Worm (Caenorhabditis elegans) whole organism, early embryonic: ENCODE measurements around the gene K06H6.5.

Source experiments
- B0310.2 ChIP-seq: sonication (generic microtip); optimal IDR thresholded peaks from 2 replicates; lab custom pipeline; 2016; ENCODE audit warnings: mild to moderate bottlenecking, missing genetic modification characterization, missing compliant biosample characterization
- F13C5.2 ChIP-seq: sonication (generic microtip); optimal IDR thresholded peaks from 2 replicates; lab custom pipeline; 2017; ENCODE audit warnings: mild to moderate bottlenecking, missing genetic modification characterization, inconsistent platforms, missing compliant biosample characterization
- aly-1 ChIP-seq: sonication (generic microtip); optimal IDR thresholded peaks from 2 replicates; lab custom pipeline; 2016; ENCODE audit warnings: missing genetic modification characterization, missing compliant biosample characterization
- ama-1 ChIP-seq: fragments of 150-350 bp; optimal IDR thresholded peaks from 2 replicates; lab custom pipeline; 2014
- ceh-13 ChIP-seq: fragments of 200-800 bp; sonication (Bioruptor generic); optimal IDR thresholded peaks from 2 replicates; lab custom pipeline; 2018; ENCODE audit warnings: mild to moderate bottlenecking, missing genetic modification characterization, missing compliant biosample characterization
- ceh-36 ChIP-seq: sonication (generic microtip); optimal IDR thresholded peaks from 2 replicates; lab custom pipeline; 2016; ENCODE audit warnings: missing genetic modification characterization, inconsistent platforms, missing compliant biosample characterization
- ets-7 ChIP-seq: sonication (generic microtip); optimal IDR thresholded peaks from 2 replicates; lab custom pipeline; 2016; ENCODE audit warnings: missing genotype, missing genetic modification characterization, missing compliant biosample characterization
- flt-1 ChIP-seq: fragments of 200-800 bp; sonication (Bioruptor generic); IDR thresholded peaks from 2 replicates; pipeline ENCODE4 v1.3.6; 2022; ENCODE audit warnings: missing genetic modification characterization, missing compliant biosample characterization
- hmbx-1 ChIP-seq: sonication (generic microtip); optimal IDR thresholded peaks from 2 replicates; lab custom pipeline; 2016; ENCODE audit warnings: mild to moderate bottlenecking, missing genetic modification characterization, missing compliant biosample characterization
- hmg-4 ChIP-seq: fragments of 200-800 bp; sonication (Bioruptor generic); optimal IDR thresholded peaks from 2 replicates; lab custom pipeline; 2018; ENCODE audit warnings: mild to moderate bottlenecking, missing genetic modification characterization, missing compliant biosample characterization
- hnd-1 ChIP-seq: sonication (generic microtip); optimal IDR thresholded peaks from 2 replicates; lab custom pipeline; 2016; ENCODE audit warnings: missing genetic modification characterization, missing compliant biosample characterization
- pes-1 ChIP-seq: fragments of 200-800 bp; sonication (Bioruptor generic); IDR thresholded peaks from 2 replicates; pipeline ENCODE4 v1.3.6; 2022; ENCODE audit warnings: missing genetic modification reagents, missing genetic modification characterization, missing compliant biosample characterization
- scrt-1 ChIP-seq: fragments of 200-800 bp; sonication (Bioruptor generic); IDR thresholded peaks from 2 replicates; pipeline ENCODE4 v1.3.6; 2022; ENCODE audit warnings: missing genetic modification characterization, missing compliant biosample characterization
- sea-1 ChIP-seq: fragments of 200-800 bp; sonication (Bioruptor generic); conservative IDR thresholded peaks from 2 replicates; pipeline ENCODE4 v1.3.6; 2022; ENCODE audit warnings: missing genetic modification characterization, missing compliant biosample characterization
- tbx-11 ChIP-seq: fragments of 200-800 bp; sonication (Bioruptor generic); IDR thresholded peaks from 2 replicates; pipeline ENCODE4 v1.3.6; 2022; ENCODE audit warnings: missing genetic modification characterization, missing compliant biosample characterization
- tbx-37 ChIP-seq: fragments of 200-800 bp; sonication (Bioruptor generic); conservative IDR thresholded peaks from 2 replicates; pipeline ENCODE4 v1.3.6; 2022; ENCODE audit warnings: missing genetic modification reagents, missing genetic modification characterization, missing compliant biosample characterization
- tra-4 ChIP-seq: sonication (generic microtip); optimal IDR thresholded peaks from 2 replicates; lab custom pipeline; 2017; ENCODE audit warnings: missing genetic modification characterization, missing compliant biosample characterization

K06H6.5 gene

DNA sequence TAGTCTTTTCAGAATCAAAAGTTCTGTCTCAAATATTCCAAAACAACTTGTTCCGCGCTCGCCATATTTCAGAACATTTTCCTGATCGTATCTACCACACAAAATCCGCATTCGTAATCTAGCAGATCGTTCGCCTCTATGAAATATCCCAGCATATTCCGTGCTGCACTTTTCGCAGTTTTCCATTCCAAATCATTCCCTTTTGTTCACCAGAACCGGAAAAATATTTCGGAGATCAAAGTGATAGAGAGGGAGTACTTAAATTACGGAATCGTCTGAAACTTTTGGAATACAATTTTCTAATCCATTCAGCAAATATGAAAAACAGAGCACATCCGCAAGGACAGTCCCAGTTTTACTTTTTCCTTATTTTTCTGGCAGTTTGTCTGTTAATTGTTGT, 11.6 kb downstream of the K06H6.5 start, which contains the start of gene K06H6.1:
K06H6.1 (plus strand) TSS at position 301 of the 400 bp plus-strand sequence.
- TF ChIP-seq ets-7 (tag; lab: Kevin White, UChicago): no peak
- no peak for TF ChIP-seq scrt-1 (GFP tag; lab: Robert Waterston, UW)
- no peak for TF ChIP-seq hmg-4 (GFP tag; lab: Kevin White, UChicago)
- no peak for TF ChIP-seq tbx-11 (GFP tag; lab: Robert Waterston, UW)
- TF ChIP-seq hmbx-1 (tag; lab: Kevin White, UChicago): no peak
- no peak for TF ChIP-seq aly-1
- no peak for TF ChIP-seq hnd-1 (tag; lab: Kevin White, UChicago)
- TF ChIP-seq B0310.2 (tag; lab: Kevin White, UChicago): no peak
- no peak for TF ChIP-seq ama-1 (lab: Kevin White, UChicago)
- no peak for TF ChIP-seq sea-1 (GFP tag; lab: Robert Waterston, UW)
- no peak for TF ChIP-seq pes-1 (GFP tag; lab: Robert Waterston, UW)
- TF ChIP-seq flt-1 (GFP tag; lab: Robert Waterston, UW): no peak

DNA sequence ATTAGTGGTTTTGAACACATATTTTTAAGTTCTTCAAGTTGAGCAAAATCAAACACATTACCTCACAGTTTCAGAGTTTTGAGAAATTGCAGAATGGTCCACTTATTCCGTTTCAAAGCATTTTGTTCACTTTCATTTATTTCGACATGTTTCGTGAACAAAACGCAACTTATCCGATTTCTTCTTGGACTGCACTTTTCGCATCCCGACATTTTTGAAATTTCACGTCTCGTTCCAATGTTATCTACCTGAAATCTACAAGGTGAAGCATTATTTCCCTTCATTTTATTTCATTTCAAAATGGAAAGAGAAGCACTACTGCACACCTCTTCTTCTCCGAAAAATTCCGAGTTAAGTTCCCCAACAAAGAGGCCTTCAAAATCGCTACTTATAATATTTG, 14.0 kb downstream of the K06H6.5 start, which contains the start of gene ZK488.6:
ZK488.6 (plus strand) TSS at position 301 of the 400 bp plus-strand sequence.
- TF ChIP-seq aly-1 (no peak), flt-1 (GFP tag; lab: Robert Waterston, UW) (no peak)

DNA sequence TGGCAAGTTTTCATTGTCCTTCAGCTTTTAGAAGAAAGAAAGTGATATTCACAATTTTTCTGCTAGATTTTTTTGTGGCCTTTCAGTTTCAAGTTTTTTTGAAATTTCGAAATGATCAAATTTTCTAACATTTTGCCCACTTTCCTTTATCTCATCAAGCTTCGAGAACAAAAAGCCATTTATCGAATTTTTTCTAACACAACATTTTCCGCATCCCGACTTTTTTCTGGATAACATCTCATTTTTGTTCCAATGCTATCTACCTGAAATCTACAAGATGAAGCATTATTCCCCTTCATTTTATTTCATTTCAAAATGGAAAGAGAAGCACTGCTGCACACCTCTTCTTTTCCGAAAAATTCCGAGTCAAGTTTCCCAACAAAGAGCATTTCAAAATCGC, 16.8 kb downstream of the K06H6.5 start, which contains the start of gene ZK488.5:
ZK488.5 (plus strand) TSS at position 301 of the 400 bp plus-strand sequence.
- TF ChIP-seq scrt-1 (GFP tag; lab: Robert Waterston, UW): no peak

DNA sequence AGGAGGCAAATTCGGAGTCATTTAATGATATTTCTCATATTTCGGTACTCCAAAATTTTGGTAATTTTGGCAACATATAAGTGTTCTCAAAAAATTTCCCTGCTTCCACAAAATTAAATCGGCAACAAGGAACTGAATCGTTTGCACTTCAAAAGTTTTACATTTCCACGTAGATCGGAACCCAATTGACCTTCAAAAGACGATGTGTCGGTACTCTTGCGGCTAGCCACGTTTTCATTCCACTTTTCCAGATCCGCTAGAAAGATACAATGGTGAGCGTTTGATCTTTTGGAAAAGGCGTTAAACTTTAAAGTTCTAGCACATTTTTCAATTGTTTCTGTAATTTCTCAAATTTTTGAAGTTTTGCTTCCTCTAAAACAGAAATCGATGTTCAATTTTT, 20.8 kb downstream of the K06H6.5 start:
- TF ChIP-seq scrt-1 (GFP tag; lab: Robert Waterston, UW) (no peak), hmg-4 (GFP tag; lab: Kevin White, UChicago) (no peak), flt-1 (GFP tag; lab: Robert Waterston, UW) (no peak), pes-1 (GFP tag; lab: Robert Waterston, UW) (no peak), ets-7 (tag; lab: Kevin White, UChicago) (no peak), hnd-1 (tag; lab: Kevin White, UChicago) (no peak), tra-4 (no peak), tbx-37 (GFP tag; lab: Robert Waterston, UW) (no peak), B0310.2 (tag; lab: Kevin White, UChicago) (no peak)

DNA sequence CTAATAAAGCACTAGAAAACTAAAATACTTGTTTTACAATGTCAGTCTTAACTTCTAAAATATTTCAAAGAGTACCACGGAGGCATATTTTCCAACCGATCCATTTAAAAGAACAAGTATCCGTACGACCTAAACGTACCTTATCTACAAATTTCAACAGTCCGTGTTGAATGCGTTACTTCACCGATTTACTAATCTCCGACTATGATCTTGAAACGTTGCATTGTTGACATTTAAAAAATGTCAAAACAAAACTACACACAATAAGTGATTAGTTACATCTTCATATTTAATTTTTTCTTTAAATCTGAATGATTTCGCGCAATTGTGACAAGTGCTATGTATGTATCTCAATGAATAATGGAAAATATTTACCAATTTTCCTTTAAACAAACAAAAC, 21.7 kb downstream of the K06H6.5 start:
- no peak for TF ChIP-seq hmbx-1 (tag; lab: Kevin White, UChicago)
- no peak for TF ChIP-seq aly-1
- TF ChIP-seq hnd-1 (tag; lab: Kevin White, UChicago): no peak
- no peak for TF ChIP-seq flt-1 (GFP tag; lab: Robert Waterston, UW)
- TF ChIP-seq sea-1 (GFP tag; lab: Robert Waterston, UW): no peak
- TF ChIP-seq ceh-13 (GFP tag; lab: Kevin White, UChicago): no peak
- no peak for TF ChIP-seq tbx-37 (GFP tag; lab: Robert Waterston, UW)
- TF ChIP-seq ceh-36 (tag; lab: Kevin White, UChicago): no peak
- no peak for TF ChIP-seq tra-4
- no peak for TF ChIP-seq hmg-4 (GFP tag; lab: Kevin White, UChicago)
- no peak for TF ChIP-seq tbx-11 (GFP tag; lab: Robert Waterston, UW)
- TF ChIP-seq ama-1 (lab: Kevin White, UChicago): no peak
- TF ChIP-seq scrt-1 (GFP tag; lab: Robert Waterston, UW): no peak
- TF ChIP-seq ets-7 (tag; lab: Kevin White, UChicago): no peak
- no peak for TF ChIP-seq B0310.2 (tag; lab: Kevin White, UChicago)
- TF ChIP-seq pes-1 (GFP tag; lab: Robert Waterston, UW): no peak
- TF ChIP-seq F13C5.2 (tag; lab: Kevin White, UChicago): no peak

DNA sequence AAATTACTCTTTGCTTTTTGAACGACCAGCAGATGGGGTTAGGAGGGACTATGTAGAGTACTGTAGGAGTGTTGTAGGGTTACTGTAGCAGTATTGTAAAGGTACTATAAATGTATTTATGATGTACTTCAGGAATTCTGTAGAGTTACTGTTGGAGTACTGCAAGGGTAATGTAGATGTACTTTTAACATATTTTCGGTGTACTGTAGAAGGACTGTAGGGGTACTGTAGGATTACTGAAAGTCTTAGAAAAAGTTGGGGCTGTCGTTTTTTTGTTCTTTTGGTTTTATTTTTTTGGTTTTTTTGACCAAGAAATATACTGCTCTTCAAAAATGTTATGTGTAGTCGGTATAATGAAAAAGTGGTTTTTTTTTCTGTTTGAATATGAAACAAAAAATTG, 22.5 kb downstream of the K06H6.5 start:
- no peak for TF ChIP-seq ceh-36 (tag; lab: Kevin White, UChicago)
- TF ChIP-seq B0310.2 (tag; lab: Kevin White, UChicago): no peak
- no peak for TF ChIP-seq ets-7 (tag; lab: Kevin White, UChicago)
- no peak for TF ChIP-seq hmbx-1 (tag; lab: Kevin White, UChicago)
- TF ChIP-seq sea-1 (GFP tag; lab: Robert Waterston, UW): no peak
- TF ChIP-seq pes-1 (GFP tag; lab: Robert Waterston, UW): no peak
- TF ChIP-seq tra-4: no peak
- TF ChIP-seq hnd-1 (tag; lab: Kevin White, UChicago): no peak
- no peak for TF ChIP-seq F13C5.2 (tag; lab: Kevin White, UChicago)
- TF ChIP-seq scrt-1 (GFP tag; lab: Robert Waterston, UW): no peak
- TF ChIP-seq tbx-11 (GFP tag; lab: Robert Waterston, UW): no peak
- no peak for TF ChIP-seq ceh-13 (GFP tag; lab: Kevin White, UChicago)
- no peak for TF ChIP-seq ama-1 (lab: Kevin White, UChicago)
- no peak for TF ChIP-seq aly-1
- no peak for TF ChIP-seq hmg-4 (GFP tag; lab: Kevin White, UChicago)
- TF ChIP-seq tbx-37 (GFP tag; lab: Robert Waterston, UW): no peak
- no peak for TF ChIP-seq flt-1 (GFP tag; lab: Robert Waterston, UW)

DNA sequence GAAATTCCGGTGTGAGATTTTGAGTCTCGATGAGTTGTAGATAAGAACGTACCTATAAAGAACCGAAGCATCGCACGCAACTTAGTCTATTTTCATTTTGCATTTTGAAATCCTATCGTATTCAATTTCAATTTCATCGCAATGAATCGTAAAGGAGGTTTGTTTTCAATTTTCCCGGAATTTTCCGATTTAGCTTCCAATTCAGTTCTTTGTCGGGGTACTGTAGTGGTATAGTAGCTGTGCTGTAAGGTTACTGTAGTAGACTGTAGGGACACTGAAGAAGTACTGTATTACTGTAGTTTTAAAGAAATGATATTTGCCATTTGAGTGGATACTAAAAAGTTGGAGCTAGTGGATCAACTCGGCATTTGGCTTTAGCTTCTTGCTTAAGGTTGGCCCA, 23.6 kb downstream of the K06H6.5 start:
- TF ChIP-seq scrt-1 (GFP tag; lab: Robert Waterston, UW): no peak
- no peak for TF ChIP-seq tbx-11 (GFP tag; lab: Robert Waterston, UW)
- no peak for TF ChIP-seq ceh-36 (tag; lab: Kevin White, UChicago)
- TF ChIP-seq ceh-13 (GFP tag; lab: Kevin White, UChicago): no peak
- no peak for TF ChIP-seq hmbx-1 (tag; lab: Kevin White, UChicago)

DNA sequence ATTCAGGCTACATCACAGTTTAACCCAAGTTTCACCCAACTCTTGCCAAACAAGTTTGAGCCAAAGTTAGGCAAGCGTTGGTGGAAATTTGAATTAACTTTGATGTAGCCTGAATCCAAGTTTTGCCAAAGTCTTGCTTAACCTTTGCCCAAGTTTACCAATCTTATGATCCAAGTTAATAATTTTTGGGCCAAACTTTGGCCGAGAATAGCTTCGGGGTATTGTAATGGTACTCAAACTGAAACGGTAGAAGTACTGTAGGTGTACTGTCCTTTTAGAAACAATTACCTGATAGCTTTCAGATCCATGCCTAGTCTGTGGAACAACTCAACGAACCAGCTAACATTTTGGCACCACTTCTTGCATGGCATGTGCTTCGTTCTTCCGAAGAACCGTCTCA, 24.1 kb downstream of the K06H6.5 start, which contains the start of gene nhr-251:
nhr-251 (plus strand) TSS at position 301 of the 400 bp plus-strand sequence.
- no peak for TF ChIP-seq tra-4
- TF ChIP-seq tbx-11 (GFP tag; lab: Robert Waterston, UW): no peak
- TF ChIP-seq ceh-36 (tag; lab: Kevin White, UChicago): no peak
- TF ChIP-seq hnd-1 (tag; lab: Kevin White, UChicago): no peak
- no peak for TF ChIP-seq tbx-37 (GFP tag; lab: Robert Waterston, UW)
- no peak for TF ChIP-seq sea-1 (GFP tag; lab: Robert Waterston, UW)
- no peak for TF ChIP-seq ama-1 (lab: Kevin White, UChicago)
- TF ChIP-seq scrt-1 (GFP tag; lab: Robert Waterston, UW): no peak
- TF ChIP-seq pes-1 (GFP tag; lab: Robert Waterston, UW): no peak
- TF ChIP-seq flt-1 (GFP tag; lab: Robert Waterston, UW): no peak
- TF ChIP-seq hmg-4 (GFP tag; lab: Kevin White, UChicago): no peak
- no peak for TF ChIP-seq hmbx-1 (tag; lab: Kevin White, UChicago)
- no peak for TF ChIP-seq ceh-13 (GFP tag; lab: Kevin White, UChicago)
- no peak for TF ChIP-seq aly-1
